Worm (Caenorhabditis elegans) whole organism, dauer: Measurements from ENCODE around the gene F23D12.1.

Source experiments
- unc-62 ChIP-seq: sonication (generic microtip); optimal IDR thresholded peaks from 2 replicates; lab custom pipeline; 2017; ENCODE audit warnings: missing biosample characterization, missing genetic modification reagents, missing genetic modification characterization

The F23D12.1 gene

ce11 chrX:14435648-14436155 is 7.8 kb upstream of the F23D12.1 start:
- TF ChIP-seq unc-62, result no peak

ce11 chrX:14430436-14430835 is 2.5 kb upstream of the F23D12.1 start:
- TF ChIP-seq unc-62, result no peak

- no peak for TF ChIP-seq unc-62
Measured at ce11 chrX:14424673-14425072, 3.3 kb downstream of the F23D12.1 start, which contains the start of gene F23D12.11. F23D12.11 (minus strand) TSS chrX:14424751.

ce11 chrX:14424186-14424585 is 3.8 kb downstream of the F23D12.1 start:
- TF ChIP-seq unc-62, result no peak

ce11 chrX:14423105-14423504 is 4.8 kb downstream of the F23D12.1 start, which contains the start of gene fipr-3:
fipr-3 (plus strand) TSS chrX:14423405.
- no peak for TF ChIP-seq unc-62

- no peak for TF ChIP-seq unc-62
Measured at ce11 chrX:14421529-14421982, 6.4 kb downstream of the F23D12.1 start, which contains the start of gene F23D12.2. F23D12.2 (minus strand) TSS chrX:14421579.

ce11 chrX:14415641-14416040 is 12.3 kb downstream of the F23D12.1 start, which contains the start of gene F23D12.10:
F23D12.10 (minus strand) TSS chrX:14415741.
- no peak for TF ChIP-seq unc-62

ce11 chrX:14412774-14413173 is 15.2 kb downstream of the F23D12.1 start, which contains the start of gene fbxa-179:
fbxa-179 (minus strand) TSS chrX:14412874.
- TF ChIP-seq unc-62, result no peak

- TF ChIP-seq unc-62, result no peak
Measured at ce11 chrX:14405817-14406216, 22.1 kb downstream of the F23D12.1 start, which contains the start of gene frpr-17. frpr-17 (plus strand) TSS chrX:14406117.

- TF ChIP-seq unc-62, result no peak
Measured at ce11 chrX:14401230-14401629, 26.7 kb downstream of the F23D12.1 start.

- no peak for TF ChIP-seq unc-62
Measured at ce11 chrX:14399035-14399434, 28.9 kb downstream of the F23D12.1 start.

ce11 chrX:14395267-14395666 is 32.7 kb downstream of the F23D12.1 start, which contains the start of gene Y60A9.1:
Y60A9.1 (minus strand) TSS chrX:14395367.
- no peak for TF ChIP-seq unc-62

ce11 chrX:14382951-14383350 is 45.0 kb downstream of the F23D12.1 start, which contains the start of gene Y60A9.3:
Y60A9.3 (plus strand) TSS chrX:14383251.
- no peak for TF ChIP-seq unc-62

- TF ChIP-seq unc-62, result no peak
Measured at ce11 chrX:14377169-14377568, 50.8 kb downstream of the F23D12.1 start, which contains the start of gene Y60A9A.1. Y60A9A.1 (minus strand) TSS chrX:14377269.
